Fruit fly (Drosophila melanogaster) whole organism, prepupa: Measurements from ENCODE around the gene FASN1.

ENCODE experiments used
- Blimp-1 ChIP-seq: fragments of 200-800 bp; sonication (Bioruptor generic); optimal IDR thresholded peaks from 3 replicates; lab custom pipeline; 2017; ENCODE audit warnings: missing biosample characterization, missing genetic modification characterization, mild to moderate bottlenecking, moderate library complexity, missing genetic modification reagents
- CG11902 ChIP-seq: fragments of 200-800 bp; sonication (Bioruptor generic); optimal IDR thresholded peaks from 3 replicates; lab custom pipeline; 2016; ENCODE audit warnings: missing biosample characterization, missing genetic modification characterization
- CG15336 ChIP-seq: fragments of 200-800 bp; sonication (Bioruptor generic); IDR thresholded peaks from 2 replicates; pipeline ENCODE4 v1.3.6; 2022; ENCODE audit warnings: missing biosample characterization, missing genetic modification characterization
- CG31627 ChIP-seq: fragments of 200-800 bp; sonication (Bioruptor generic); optimal IDR thresholded peaks from 3 replicates; lab custom pipeline; 2016; ENCODE audit warnings: missing biosample characterization, missing genetic modification characterization
- CG32006 ChIP-seq: fragments of 200-800 bp; sonication (Bioruptor generic); optimal IDR thresholded peaks from 3 replicates; lab custom pipeline; 2017; ENCODE audit warnings: missing biosample characterization, mild to moderate bottlenecking, missing genetic modification characterization
- CG34406 ChIP-seq: fragments of 200-800 bp; sonication (Bioruptor generic); optimal IDR thresholded peaks from 3 replicates; lab custom pipeline; 2016; ENCODE audit warnings: missing biosample characterization, missing genetic modification characterization
- CG3919 ChIP-seq: fragments of 200-800 bp; sonication (Bioruptor generic); optimal IDR thresholded peaks from 3 replicates; lab custom pipeline; 2016; ENCODE audit warnings: missing biosample characterization, missing genetic modification characterization
- CG4318 ChIP-seq: fragments of 200-800 bp; sonication (Bioruptor generic); optimal IDR thresholded peaks from 3 replicates; lab custom pipeline; 2017; ENCODE audit warnings: missing biosample characterization, mild to moderate bottlenecking, missing genetic modification characterization
- CG6854 ChIP-seq: fragments of 200-800 bp; sonication (Bioruptor generic); optimal IDR thresholded peaks from 2 replicates; lab custom pipeline; 2017; ENCODE audit warnings: missing biosample characterization, mild to moderate bottlenecking, missing genetic modification characterization
- CG8632 ChIP-seq: fragments of 200-800 bp; sonication (Bioruptor generic); optimal IDR thresholded peaks from 3 replicates; lab custom pipeline; 2016; ENCODE audit warnings: missing biosample characterization, missing genetic modification characterization
- Eip78C ChIP-seq: fragments of 200-800 bp; sonication (Bioruptor generic); peaks from one replicate; lab custom pipeline; 2016; ENCODE audit warnings: missing biosample characterization, missing genetic modification characterization
- Ets21C ChIP-seq: fragments of 200-800 bp; sonication (Bioruptor generic); optimal IDR thresholded peaks from 3 replicates; lab custom pipeline; 2016; ENCODE audit warnings: missing biosample characterization, missing genetic modification characterization
- Gug ChIP-seq: fragments of 200-800 bp; sonication (Bioruptor generic); IDR thresholded peaks from 2 replicates; pipeline ENCODE4 v1.3.6; 2022; ENCODE audit warnings: missing biosample characterization, missing genetic modification characterization
- Sox14 ChIP-seq: fragments of 200-800 bp; sonication (Bioruptor generic); optimal IDR thresholded peaks from 3 replicates; lab custom pipeline; 2016; ENCODE audit warnings: missing biosample characterization, missing genetic modification characterization
- acj6 ChIP-seq: fragments of 200-800 bp; sonication (Bioruptor generic); optimal IDR thresholded peaks from 3 replicates; lab custom pipeline; 2016; ENCODE audit warnings: missing biosample characterization, missing genetic modification characterization
- dac ChIP-seq: fragments of 200-800 bp; sonication (Bioruptor generic); optimal IDR thresholded peaks from 2 replicates; lab custom pipeline; 2017; ENCODE audit warnings: missing biosample characterization, mild to moderate bottlenecking, missing genetic modification characterization
- dsx ChIP-seq: fragments of 200-800 bp; optimal IDR thresholded peaks from 3 replicates; lab custom pipeline; 2019; ENCODE audit warnings: missing biosample characterization, mild to moderate bottlenecking, missing genetic modification characterization, moderate library complexity; ENCODE audit not compliant: poor library complexity, severe bottlenecking
- eg ChIP-seq: fragments of 200-800 bp; sonication (Bioruptor generic); IDR thresholded peaks from 3 replicates; pipeline ENCODE4 v1.3.6; 2022; ENCODE audit warnings: missing biosample characterization, missing genetic modification characterization
- esn ChIP-seq: fragments of 200-800 bp; sonication (Bioruptor generic); optimal IDR thresholded peaks from 2 replicates; lab custom pipeline; 2016; ENCODE audit warnings: missing biosample characterization, mild to moderate bottlenecking, missing genetic modification characterization, moderate library complexity
- fd85E ChIP-seq: fragments of 200-800 bp; sonication (Bioruptor generic); optimal IDR thresholded peaks from 3 replicates; lab custom pipeline; 2016; ENCODE audit warnings: missing biosample characterization, missing genetic modification characterization
- fkh ChIP-seq: fragments of 200-800 bp; sonication (Bioruptor generic); optimal IDR thresholded peaks from 3 replicates; lab custom pipeline; 2017; ENCODE audit warnings: missing biosample characterization, mild to moderate bottlenecking, missing genetic modification characterization, moderate library complexity
- lz ChIP-seq: fragments of 200-800 bp; sonication (Bioruptor generic); optimal IDR thresholded peaks from 3 replicates; lab custom pipeline; 2016; ENCODE audit warnings: missing biosample characterization, missing genetic modification characterization
- salr ChIP-seq, 2 experiments: fragments of 200-800 bp; sonication (Bioruptor generic); optimal IDR thresholded peaks; 3 replicates each; lab custom pipeline; 2016 to 2018; ENCODE audit warnings: missing biosample characterization in 2 of 2, missing genetic modification characterization in 2 of 2, mild to moderate bottlenecking in 1 of 2
- spab ChIP-seq: fragments of 200-800 bp; sonication (Bioruptor generic); optimal IDR thresholded peaks from 2 replicates; lab custom pipeline; 2017; ENCODE audit warnings: missing biosample characterization, mild to moderate bottlenecking, missing genetic modification characterization, missing genetic modification reagents
- ss ChIP-seq, 2 experiments: fragments of 200-800 bp; sonication (Bioruptor generic); optimal IDR thresholded peaks; 2 replicates in 1 of 2; 3 replicates in 1 of 2; lab custom pipeline; 2017 to 2018; ENCODE audit warnings: mild to moderate bottlenecking in 2 of 2, missing biosample characterization in 2 of 2, missing genetic modification characterization in 2 of 2, moderate library complexity in 1 of 2

The FASN1 gene

dm6 chr2L:3105895-3106294 is 49.5 kb downstream of the FASN1 start (continued):
- TF ChIP-seq lz: peak; percentile 71
- peak; percentile 79 for TF ChIP-seq CG8632
- TF ChIP-seq salr (GFP tag; optimal IDR thresholded peaks at IDR 0.05; lab: Kevin White, UChicago): peak; percentile 53 to 75
- TF ChIP-seq CG32006: peak; percentile 93
- TF ChIP-seq CG11902 (GFP tag; lab: Kevin White, UChicago): peak; percentile 69
- peak; percentile 88 for TF ChIP-seq Gug
- TF ChIP-seq CG6854 (GFP tag; lab: Kevin White, UChicago): no peak
- TF ChIP-seq acj6: peak; percentile 81
- peak; percentile 55 for TF ChIP-seq esn (GFP tag; lab: Kevin White, UChicago)
- peak; percentile 30 for TF ChIP-seq Ets21C (GFP tag; lab: Kevin White, UChicago)
- peak; percentile 81 for TF ChIP-seq CG31627 (GFP tag; lab: Kevin White, UChicago)
- peak; percentile 68 for TF ChIP-seq Sox14 (GFP tag; lab: Kevin White, UChicago)

- TF ChIP-seq fd85E (GFP tag; lab: Kevin White, UChicago) (no peak), CG15336 (GFP tag; lab: Robert Waterston, UW) (0 out of 2 replicates have a peak, but pooled peaks have one; percentile 9), Ets21C (GFP tag; lab: Kevin White, UChicago) (no peak), spab (GFP tag; lab: Kevin White, UChicago) (no peak), ss (GFP tag; optimal IDR thresholded peaks at IDR 0.05; lab: Kevin White, UChicago) (peak in 1 of 2 experiments; percentile 70), Eip78C (GFP tag; lab: Kevin White, UChicago) (peak; percentile 40), CG11902 (GFP tag; lab: Kevin White, UChicago) (no peak), eg (GFP tag; lab: Robert Waterston, UW) (peak; percentile 25; the same call in 1 of the 3 replicates), Blimp-1 (GFP tag; lab: Kevin White, UChicago) (no peak), dsx (GFP tag; lab: Kevin White, UChicago) (peak; percentile 2), fkh (peak; percentile 61), dac (GFP tag; lab: Kevin White, UChicago) (no peak), CG34406 (no peak)
These were observed 51.7 kb downstream of the FASN1 start for dm6 chr2L:3107988-3108678.

- TF ChIP-seq CG11902 (GFP tag; lab: Kevin White, UChicago) (no peak), CG4318 (no peak)
- TF ChIP-seq, all 60 proteins: peak for 0
These were observed 53.0 kb downstream of the FASN1 start, which contains the start of gene PpD6 for dm6 chr2L:3109372-3109771. PpD6 (plus strand) TSS chr2L:3109672.

- TF ChIP-seq CG3919 (no peak), fkh (peak; percentile 64)
These were observed 57.7 kb downstream of the FASN1 start for dm6 chr2L:3114132-3114531.

- TF ChIP-seq fkh: peak; percentile 55
- no peak for TF ChIP-seq fd85E (GFP tag; lab: Kevin White, UChicago)
These were observed 58.5 kb downstream of the FASN1 start for dm6 chr2L:3114887-3115286.
